Fruit fly (Drosophila melanogaster) whole organism, embryonic: Measurements from ENCODE around the gene pot.

Experiments
- BEAF-32 ChIP-seq: fragments of 200-800 bp; sonication (Bioruptor generic); optimal IDR thresholded peaks from 3 replicates; lab custom pipeline; 2017; ENCODE audit warnings: missing biosample characterization, missing genetic modification characterization, mild to moderate bottlenecking, moderate library complexity, missing genetic modification reagents
- Bgb ChIP-seq: fragments of 200-800 bp; sonication (Bioruptor generic); IDR thresholded peaks from 2 replicates; pipeline ENCODE4 v1.3.6; 2022; ENCODE audit warnings: missing biosample characterization, missing genetic modification characterization; ENCODE audit not compliant: partially characterized antibody
- C15 ChIP-seq: fragments of 200-800 bp; sonication (Bioruptor generic); IDR thresholded peaks from 3 replicates; pipeline ENCODE4 v1.3.6; 2022; ENCODE audit warnings: missing biosample characterization, missing genetic modification characterization
- CG12769 ChIP-seq: fragments of 200-800 bp; sonication (Bioruptor generic); optimal IDR thresholded peaks from 2 replicates; lab custom pipeline; 2019; ENCODE audit warnings: missing biosample characterization, mild to moderate bottlenecking, missing genetic modification characterization, moderate library complexity
- CG13894 ChIP-seq: fragments of 200-800 bp; sonication (Bioruptor generic); optimal IDR thresholded peaks from 3 replicates; lab custom pipeline; 2018; ENCODE audit warnings: missing biosample characterization, mild to moderate bottlenecking, missing genetic modification characterization, moderate library complexity
- CG14710 ChIP-seq: fragments of 200-800 bp; sonication (Bioruptor generic); optimal IDR thresholded peaks from 3 replicates; lab custom pipeline; 2019; ENCODE audit warnings: missing biosample characterization, mild to moderate bottlenecking, missing genetic modification characterization, moderate library complexity
- CG14860 ChIP-seq: fragments of 200-800 bp; sonication (Bioruptor generic); IDR thresholded peaks from 3 replicates; pipeline ENCODE4 v1.3.6; 2022; ENCODE audit warnings: missing biosample characterization, missing genetic modification characterization; ENCODE audit not compliant: partially characterized antibody
- CG16813 ChIP-seq: fragments of 200-800 bp; sonication (Bioruptor generic); IDR thresholded peaks from 3 replicates; pipeline ENCODE4 v1.3.6; 2022; ENCODE audit warnings: missing biosample characterization, missing genetic modification characterization; ENCODE audit not compliant: partially characterized antibody
- CG16863 ChIP-seq: fragments of 200-800 bp; sonication (Bioruptor generic); optimal IDR thresholded peaks from 3 replicates; lab custom pipeline; 2016; ENCODE audit warnings: missing biosample characterization, missing genetic modification characterization
- CG17186 ChIP-seq: fragments of 200-800 bp; sonication (Bioruptor generic); optimal IDR thresholded peaks from 3 replicates; lab custom pipeline; 2017; ENCODE audit warnings: missing biosample characterization, missing genetic modification reagents, missing genetic modification characterization
- CG18764 ChIP-seq: fragments of 200-800 bp; sonication (Bioruptor generic); optimal IDR thresholded peaks from 3 replicates; lab custom pipeline; 2016; ENCODE audit warnings: missing biosample characterization, missing genetic modification characterization
- CG30020 ChIP-seq: fragments of 200-800 bp; optimal IDR thresholded peaks from 2 replicates; lab custom pipeline; 2019; ENCODE audit warnings: missing biosample characterization, mild to moderate bottlenecking, missing genetic modification characterization, moderate library complexity
- CG34422 ChIP-seq: fragments of 200-800 bp; sonication (Bioruptor generic); IDR thresholded peaks from 3 replicates; pipeline ENCODE4 v1.3.6; 2022; ENCODE audit warnings: missing biosample characterization, missing genetic modification characterization
- CG3838 ChIP-seq: fragments of 200-800 bp; sonication (Bioruptor generic); optimal IDR thresholded peaks from 3 replicates; lab custom pipeline; 2016; ENCODE audit warnings: missing biosample characterization, missing genetic modification characterization
- CG4617 ChIP-seq: fragments of 200-800 bp; sonication (Bioruptor generic); optimal IDR thresholded peaks from 3 replicates; lab custom pipeline; 2016; ENCODE audit warnings: missing biosample characterization, missing genetic modification characterization, borderline replicate concordance
- CG6254 ChIP-seq: fragments of 200-800 bp; sonication (Bioruptor generic); optimal IDR thresholded peaks from 3 replicates; lab custom pipeline; 2017; ENCODE audit warnings: mild to moderate bottlenecking, missing biosample characterization, missing genetic modification reagents, missing genetic modification characterization
- CG6791 ChIP-seq: fragments of 200-800 bp; sonication (Bioruptor generic); IDR thresholded peaks from 3 replicates; pipeline ENCODE4 v1.3.6; 2022; ENCODE audit warnings: missing biosample characterization, missing genetic modification characterization; ENCODE audit not compliant: partially characterized antibody
- CG7839 ChIP-seq: fragments of 200-800 bp; sonication (Bioruptor generic); optimal IDR thresholded peaks from 3 replicates; lab custom pipeline; 2018; ENCODE audit warnings: missing biosample characterization, mild to moderate bottlenecking, missing genetic modification characterization, moderate library complexity
- CG9437 ChIP-seq: fragments of 200-800 bp; sonication (Bioruptor generic); optimal IDR thresholded peaks from 2 replicates; lab custom pipeline; 2018; ENCODE audit warnings: missing biosample characterization, mild to moderate bottlenecking, missing genetic modification characterization
- CG9797 ChIP-seq: fragments of 200-800 bp; sonication (Bioruptor generic); optimal IDR thresholded peaks from 3 replicates; lab custom pipeline; 2018; ENCODE audit warnings: missing biosample characterization, mild to moderate bottlenecking, missing genetic modification characterization
- Dip3 ChIP-seq: fragments of 200-800 bp; sonication (Bioruptor generic); optimal IDR thresholded peaks from 3 replicates; lab custom pipeline; 2016; ENCODE audit warnings: missing biosample characterization, missing genetic modification characterization
- Doc3 ChIP-seq: fragments of 200-800 bp; sonication (Bioruptor generic); IDR thresholded peaks from 3 replicates; pipeline ENCODE4 v1.3.6; 2022; ENCODE audit warnings: missing biosample characterization, missing genetic modification characterization; ENCODE audit not compliant: partially characterized antibody
- Dref ChIP-seq: fragments of 200-800 bp; sonication (Bioruptor generic); IDR thresholded peaks from 2 replicates; pipeline ENCODE4 v1.3.6; 2022; ENCODE audit warnings: missing biosample characterization, missing genetic modification characterization
- E2f2 ChIP-seq: fragments of 200-800 bp; sonication (Bioruptor generic); IDR thresholded peaks from 2 replicates; pipeline ENCODE4 v1.3.6; 2022; ENCODE audit warnings: missing biosample characterization, missing genetic modification characterization
- HLH54F ChIP-seq: fragments of 200-800 bp; sonication (Bioruptor generic); optimal IDR thresholded peaks from 3 replicates; lab custom pipeline; 2016; ENCODE audit warnings: missing biosample characterization, missing genetic modification characterization
- Hmx ChIP-seq: fragments of 200-800 bp; sonication (Bioruptor generic); optimal IDR thresholded peaks from 2 replicates; lab custom pipeline; 2016; ENCODE audit warnings: missing biosample characterization, missing genetic modification characterization
- Med ChIP-seq: fragments of 200-800 bp; sonication (Bioruptor generic); peaks from one replicate; lab custom pipeline; 2016; ENCODE audit warnings: missing biosample characterization, missing genetic modification characterization, mild to moderate bottlenecking, inconsistent platforms, moderate library complexity
- Myb ChIP-seq: fragments of 200-800 bp; sonication (Bioruptor generic); optimal IDR thresholded peaks from 2 replicates; lab custom pipeline; 2016; ENCODE audit warnings: missing biosample characterization, missing genetic modification characterization
- Opbp ChIP-seq: fragments of 200-800 bp; sonication (Bioruptor generic); IDR thresholded peaks from 3 replicates; pipeline ENCODE4 v1.3.6; 2022; ENCODE audit warnings: missing biosample characterization, missing genetic modification characterization; ENCODE audit not compliant: partially characterized antibody
- bbx ChIP-seq: fragments of 200-800 bp; sonication (Bioruptor generic); IDR thresholded peaks from 2 replicates; pipeline ENCODE4 v1.3.6; 2022; ENCODE audit warnings: missing biosample characterization, missing genetic modification characterization; ENCODE audit not compliant: partially characterized antibody
- chinmo ChIP-seq: fragments of 200-800 bp; sonication (Bioruptor generic); IDR thresholded peaks from 4 replicates; pipeline ENCODE4 v1.3.6; 2022; ENCODE audit warnings: missing biosample characterization, missing genetic modification characterization; ENCODE audit not compliant: partially characterized antibody
- dan ChIP-seq: fragments of 200-800 bp; sonication (Bioruptor generic); IDR thresholded peaks from 2 replicates; pipeline ENCODE4 v1.3.6; 2022; ENCODE audit warnings: missing biosample characterization, missing genetic modification characterization
- gfzf ChIP-seq: fragments of 200-800 bp; sonication (Bioruptor generic); optimal IDR thresholded peaks from 2 replicates; lab custom pipeline; 2016; ENCODE audit warnings: missing biosample characterization, mild to moderate bottlenecking, missing genetic modification characterization, moderate library complexity
- hb ChIP-seq: fragments of 200-800 bp; sonication (Bioruptor generic); IDR thresholded peaks from 3 replicates; pipeline ENCODE4 v1.3.6; 2022; ENCODE audit warnings: missing biosample characterization, missing genetic modification characterization; ENCODE audit not compliant: partially characterized antibody
- hbn ChIP-seq: fragments of 200-800 bp; sonication (Bioruptor generic); IDR thresholded peaks from 2 replicates; pipeline ENCODE4 v1.3.6; 2022; ENCODE audit warnings: missing biosample characterization, missing genetic modification characterization; ENCODE audit not compliant: partially characterized antibody
- inv ChIP-seq: fragments of 200-800 bp; sonication (Bioruptor generic); IDR thresholded peaks from 2 replicates; pipeline ENCODE4 v1.3.6; 2022; ENCODE audit warnings: missing biosample characterization, missing genetic modification characterization; ENCODE audit not compliant: partially characterized antibody
- onecut ChIP-seq: fragments of 200-800 bp; sonication (Bioruptor generic); IDR thresholded peaks from 2 replicates; pipeline ENCODE4 v1.3.6; 2022; ENCODE audit warnings: missing biosample characterization, missing genetic modification characterization
- phol ChIP-seq: fragments of 200-800 bp; sonication (Bioruptor generic); optimal IDR thresholded peaks from 3 replicates; lab custom pipeline; 2018; ENCODE audit warnings: missing biosample characterization, mild to moderate bottlenecking, missing genetic modification characterization, moderate library complexity
- pzg ChIP-seq: fragments of 200-800 bp; sonication (Bioruptor generic); optimal IDR thresholded peaks from 3 replicates; lab custom pipeline; 2018; ENCODE audit warnings: missing biosample characterization, mild to moderate bottlenecking, missing genetic modification characterization, moderate library complexity
- sens ChIP-seq: fragments of 200-800 bp; sonication (Bioruptor generic); peaks from one replicate; lab custom pipeline; 2016; ENCODE audit warnings: missing biosample characterization, missing genetic modification characterization
- sna ChIP-seq: fragments of 200-800 bp; sonication (Bioruptor generic); IDR thresholded peaks from 2 replicates; pipeline ENCODE4 v1.3.6; 2022; ENCODE audit warnings: missing biosample characterization, missing genetic modification characterization; ENCODE audit not compliant: partially characterized antibody
- ssp ChIP-seq: fragments of 200-800 bp; sonication (Bioruptor generic); IDR thresholded peaks from 2 replicates; pipeline ENCODE4 v1.3.6; 2022; ENCODE audit warnings: missing biosample characterization, missing genetic modification characterization
- stwl ChIP-seq: fragments of 200-800 bp; sonication (Bioruptor generic); optimal IDR thresholded peaks from 3 replicates; lab custom pipeline; 2018; ENCODE audit warnings: missing biosample characterization, mild to moderate bottlenecking, missing genetic modification characterization, moderate library complexity
- trem ChIP-seq: fragments of 200-800 bp; optimal IDR thresholded peaks from 3 replicates; lab custom pipeline; 2019; ENCODE audit warnings: missing biosample characterization, mild to moderate bottlenecking, missing genetic modification characterization, moderate library complexity
- tup ChIP-seq: fragments of 200-800 bp; sonication (Bioruptor generic); optimal IDR thresholded peaks from 2 replicates; lab custom pipeline; 2016; ENCODE audit warnings: missing biosample characterization, mild to moderate bottlenecking, missing genetic modification characterization, moderate library complexity
- unc-4 ChIP-seq: fragments of 200-800 bp; sonication (Bioruptor generic); IDR thresholded peaks from 2 replicates; pipeline ENCODE4 v1.3.6; 2022; ENCODE audit warnings: missing biosample characterization, missing genetic modification characterization; ENCODE audit not compliant: partially characterized antibody
- unpg ChIP-seq: fragments of 200-800 bp; sonication (Bioruptor generic); optimal IDR thresholded peaks from 3 replicates; lab custom pipeline; 2018; ENCODE audit warnings: missing biosample characterization, mild to moderate bottlenecking, missing genetic modification characterization, moderate library complexity
- zen2 ChIP-seq: fragments of 200-800 bp; sonication (Bioruptor generic); IDR thresholded peaks from 3 replicates; pipeline ENCODE4 v1.3.6; 2022; ENCODE audit warnings: missing biosample characterization, missing genetic modification characterization; ENCODE audit not compliant: partially characterized antibody

pot gene

DNA sequence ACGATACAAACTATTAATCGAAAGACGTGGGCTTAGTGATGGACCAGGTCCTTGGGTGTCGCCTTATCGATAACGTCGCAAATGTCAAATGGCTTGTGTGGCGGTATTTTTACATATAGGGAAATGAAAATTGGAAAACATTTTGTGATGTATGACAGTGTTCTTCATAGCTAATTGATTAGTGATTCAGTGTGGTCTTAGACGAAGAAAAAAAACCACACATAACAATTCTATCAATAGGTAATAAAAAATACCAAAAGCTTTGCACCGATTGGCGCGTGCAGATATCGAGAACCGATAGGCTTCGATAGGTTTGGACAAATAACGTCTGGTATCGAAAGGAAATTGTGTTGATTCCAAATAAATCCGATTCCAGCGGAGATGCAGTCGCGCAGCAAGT is 48.2 kb downstream of the pot start, which contains the start of the genes Nrd1 and CG1847 (continued):
- TF ChIP-seq CG16813 (peak; percentile 76), Dref (GFP tag; lab: Robert Waterston, UW) (peak; percentile 72), HLH54F (GFP tag; lab: Kevin White, UChicago) (peak; percentile 3), ssp (0 out of 2 replicates have a peak, but pooled peaks have one; percentile 20), CG4617 (GFP tag; lab: Kevin White, UChicago) (peak; percentile 27), CG6254 (GFP tag; lab: Kevin White, UChicago) (no peak), CG13894 (tag; lab: Kevin White, UChicago) (no peak), sna (peak; percentile 91), CG17186 (GFP tag; lab: Kevin White, UChicago) (peak; percentile 48), CG9797 (GFP tag; lab: Kevin White, UChicago) (peak; percentile 29), gfzf (peak; percentile 56), pzg (peak; percentile 55), Bgb (GFP tag; lab: Robert Waterston, UW) (peak; percentile 77), CG7839 (tag; lab: Kevin White, UChicago) (no peak), tup (no peak), unpg (GFP tag; lab: Kevin White, UChicago) (no peak), bbx (peak; percentile 55), C15 (no peak), unc-4 (GFP tag; lab: Robert Waterston, UW) (peak; percentile 78), CG3838 (GFP tag; lab: Kevin White, UChicago) (no peak), hbn (peak; percentile 68), CG6791 (GFP tag; lab: Robert Waterston, UW) (peak; percentile 78), onecut (GFP tag; lab: Robert Waterston, UW) (no peak), phol (tag; lab: Kevin White, UChicago) (peak; percentile 10), zen2 (peak; percentile 63; the same call in 1 of the 3 replicates), Opbp (GFP tag; lab: Robert Waterston, UW) (peak; percentile 53; the same call in 1 of the 3 replicates), trem (tag; lab: Kevin White, UChicago) (peak; percentile 40), Doc3 (GFP tag; lab: Robert Waterston, UW) (peak; percentile 64), sens (no peak), CG9437 (GFP tag; lab: Kevin White, UChicago) (peak; percentile 97), Dip3 (GFP tag; lab: Kevin White, UChicago) (no peak), CG34422 (GFP tag; lab: Robert Waterston, UW) (peak; percentile 13; the same call in 1 of the 3 replicates), dan (no peak), Med (peak; percentile 55), hb (GFP tag; lab: Robert Waterston, UW) (peak; percentile 84; the same call in 2 of the 3 replicates), Hmx (GFP tag; lab: Kevin White, UChicago) (no peak), CG12769 (tag; lab: Kevin White, UChicago) (no peak), Myb (GFP tag; lab: Kevin White, UChicago) (peak; percentile 66), BEAF-32 (GFP tag; lab: Kevin White, UChicago) (peak; percentile 72), CG18764 (GFP tag; lab: Kevin White, UChicago) (no peak), E2f2 (peak; percentile 49), CG14860 (GFP tag; lab: Robert Waterston, UW) (peak; percentile 89; the same call in 2 of the 3 replicates), inv (peak; percentile 67), CG14710 (tag; lab: Kevin White, UChicago) (peak; percentile 30), chinmo (peak; percentile 71; the same call in 1 of the 4 replicates), stwl (tag; lab: Kevin White, UChicago) (peak; percentile 75), CG30020 (tag; lab: Kevin White, UChicago) (peak; percentile 61), CG16863 (GFP tag; lab: Kevin White, UChicago) (no peak)
